Worm (Caenorhabditis elegans) whole organism, L1 larva: Measurements from ENCODE around the gene hum-4.
A peak's percentile ranks its signal among the peaks of the same experiment; 100 is the strongest.

Experiments
- C04F5.9 ChIP-seq: sonication (generic microtip); optimal IDR thresholded peaks from 2 replicates; lab custom pipeline; 2016; ENCODE audit warnings: missing genetic modification characterization, missing compliant biosample characterization
- C16A3.4 ChIP-seq: fragments of 150-350 bp; optimal IDR thresholded peaks from 2 replicates; lab custom pipeline; 2014; ENCODE audit warnings: missing biosample characterization, missing genetic modification characterization
- ceh-8 ChIP-seq: fragments of 200-800 bp; sonication (Bioruptor generic); optimal IDR thresholded peaks from 2 replicates; lab custom pipeline; 2018; ENCODE audit warnings: mild to moderate bottlenecking, missing genetic modification characterization, moderate library complexity, missing compliant biosample characterization
- dsc-1 ChIP-seq: sonication (generic microtip); optimal IDR thresholded peaks from 2 replicates; lab custom pipeline; 2016; ENCODE audit warnings: mild to moderate bottlenecking, missing genetic modification characterization, missing compliant biosample characterization
- egl-27 ChIP-seq, 2 experiments: fragments of 150-350 bp in 1 of 2; sonication (generic microtip); optimal IDR thresholded peaks; 3 replicates each; lab custom pipeline; 2017 to 2018; ENCODE audit warnings: missing biosample characterization in 2 of 2, missing genetic modification characterization in 2 of 2, missing genetic modification reagents in 2 of 2
- elt-3 ChIP-seq, 6 experiments: fragments of 150-350 bp in 1 of 6; sonication (generic microtip); optimal IDR thresholded peaks; 2 replicates each; lab custom pipeline; 2017 to 2018; ENCODE audit warnings: missing biosample characterization in 6 of 6, missing genetic modification characterization in 6 of 6, inconsistent platforms in 1 of 6
- hlh-17 ChIP-seq: fragments of 200-800 bp; sonication (Bioruptor generic); optimal IDR thresholded peaks from 2 replicates; lab custom pipeline; 2018; ENCODE audit warnings: missing genetic modification characterization, mild to moderate bottlenecking, missing compliant biosample characterization, moderate library complexity, borderline replicate concordance
- hlh-4 ChIP-seq: sonication (generic microtip); optimal IDR thresholded peaks from 2 replicates; lab custom pipeline; 2016; ENCODE audit warnings: mild to moderate bottlenecking, missing genetic modification characterization, missing compliant biosample characterization
- lin-15B ChIP-seq: fragments of 150-350 bp; sonication (generic microtip); optimal IDR thresholded peaks from 3 replicates; lab custom pipeline; 2014; ENCODE audit warnings: missing biosample characterization, missing genetic modification characterization
- lin-35 ChIP-seq, 2 experiments: fragments of 150-350 bp; optimal IDR thresholded peaks; 2 replicates each; lab custom pipeline; 2014; ENCODE audit warnings: missing biosample characterization in 2 of 2, missing genetic modification characterization in 2 of 2, missing genetic modification reagents in 2 of 2
- lin-39 ChIP-seq: fragments of 150-350 bp; optimal IDR thresholded peaks from 2 replicates; lab custom pipeline; 2014; ENCODE audit warnings: missing biosample characterization, missing genetic modification reagents, missing genetic modification characterization
- mef-2 ChIP-seq: fragments of 150-350 bp; optimal IDR thresholded peaks from 2 replicates; lab custom pipeline; 2014; ENCODE audit warnings: missing biosample characterization, missing genetic modification characterization
- nhr-12 ChIP-seq: sonication (generic microtip); optimal IDR thresholded peaks from 2 replicates; lab custom pipeline; 2017; ENCODE audit warnings: missing biosample characterization, missing genetic modification characterization
- nhr-237 ChIP-seq: fragments of 150-350 bp; optimal IDR thresholded peaks from 2 replicates; lab custom pipeline; 2014; ENCODE audit warnings: missing biosample characterization, missing genetic modification characterization
- nhr-77 ChIP-seq: fragments of 150-350 bp; optimal IDR thresholded peaks from 2 replicates; lab custom pipeline; 2014; ENCODE audit warnings: missing biosample characterization, missing genetic modification characterization
- pag-3 ChIP-seq: sonication (generic microtip); optimal IDR thresholded peaks from 2 replicates; lab custom pipeline; 2017; ENCODE audit warnings: missing genetic modification characterization, mild to moderate bottlenecking, missing compliant biosample characterization, antibody characterized with exemption, borderline replicate concordance; ENCODE audit not compliant: insufficient read depth
- sox-4 ChIP-seq: sonication (generic microtip); optimal IDR thresholded peaks from 2 replicates; lab custom pipeline; 2016; ENCODE audit warnings: missing genetic modification characterization, missing compliant biosample characterization
- sptf-1 ChIP-seq: fragments of 150-350 bp; optimal IDR thresholded peaks from 2 replicates; lab custom pipeline; 2014; ENCODE audit warnings: missing biosample characterization, missing genetic modification characterization
- tbx-2 ChIP-seq: sonication (generic microtip); optimal IDR thresholded peaks from 2 replicates; lab custom pipeline; 2016; ENCODE audit warnings: missing genetic modification characterization, missing compliant biosample characterization
- tlp-1 ChIP-seq: fragments of 150-350 bp; optimal IDR thresholded peaks from 2 replicates; lab custom pipeline; 2014; ENCODE audit warnings: missing biosample characterization, missing genetic modification characterization
- vab-15 ChIP-seq: sonication (generic microtip); optimal IDR thresholded peaks from 2 replicates; lab custom pipeline; 2017; ENCODE audit warnings: missing genotype, mild to moderate bottlenecking, missing genetic modification characterization, missing compliant biosample characterization
- zag-1 ChIP-seq: fragments of 150-350 bp; optimal IDR thresholded peaks from 2 replicates; lab custom pipeline; 2014; ENCODE audit warnings: missing biosample characterization, missing genetic modification characterization
- zip-4 ChIP-seq: fragments of 200-800 bp; sonication (Bioruptor generic); optimal IDR thresholded peaks from 2 replicates; lab custom pipeline; 2018; ENCODE audit warnings: mild to moderate bottlenecking, missing genetic modification characterization, moderate library complexity, missing compliant biosample characterization
- ztf-11 ChIP-seq, 2 experiments: sonication (generic microtip); optimal IDR thresholded peaks; 2 replicates each; lab custom pipeline; 2016 to 2017; ENCODE audit warnings: missing genetic modification characterization in 2 of 2, missing biosample characterization in 1 of 2, missing compliant biosample characterization in 1 of 2

Gene hum-4

ce11 chrX:11377370-11377769, 56.0 kb downstream of the hum-4 start, which contains the start of gene tni-1:
Gene tni-1 (minus strand): TSS chrX:11377470.
- TF ChIP-seq mef-2 (no peak), C04F5.9 (no peak), hlh-17 (no peak), nhr-12 (tag; lab: Kevin White, UChicago) (no peak), zag-1 (tag; lab: Kevin White, UChicago) (no peak), zip-4 (GFP tag; lab: Kevin White, UChicago) (no peak), nhr-77 (tag; lab: Kevin White, UChicago) (no peak), ceh-8 (GFP tag; lab: Kevin White, UChicago) (no peak), lin-15B (tag; lab: Kevin White, UChicago) (no peak), tlp-1 (no peak)

- TF ChIP-seq dsc-1 (tag; lab: Kevin White, UChicago) (peak; percentile 23), lin-39 (tag; lab: Kevin White, UChicago) (no peak), sox-4 (no peak), vab-15 (tag; lab: Kevin White, UChicago) (no peak), lin-35 (GFP tag; optimal IDR thresholded peaks at IDR 0.05; lab: Kevin White, UChicago) (no peak), sptf-1 (tag; lab: Kevin White, UChicago) (no peak), tbx-2 (tag; lab: Kevin White, UChicago) (no peak), nhr-237 (tag; lab: Kevin White, UChicago) (no peak), C16A3.4 (tag; lab: Kevin White, UChicago) (no peak), hlh-4 (peak; percentile 66), elt-3 (tag; optimal IDR thresholded peaks at IDR 0.05; lab: Kevin White, UChicago) (no peak), ztf-11 (tag; optimal IDR thresholded peaks at IDR 0.05; lab: Kevin White, UChicago) (no peak), egl-27 (tag; optimal IDR thresholded peaks at IDR 0.05; lab: Kevin White, UChicago) (no peak), pag-3 (tag; lab: Kevin White, UChicago) (no peak)
These were observed 57.9 kb downstream of the hum-4 start, which contains the start of gene F42E11.3 for ce11 chrX:11375509-11375908. Gene F42E11.3 (minus strand): TSS chrX:11375609.
